Worm (Caenorhabditis elegans): Measurements from ENCODE around the gene nfx-1.
A peak's percentile ranks its signal among the peaks of the same experiment; 100 is the strongest.

nfx-1 gene

ce11 chrIII:6380472-6380871 is 5.3 kb downstream of the nfx-1 start, which contains the start of gene C16A3.5:
TSS of gene C16A3.5 (plus strand) at chrIII:6380772.
- no peak for TF ChIP-seq ceh-34 (tag; optimal IDR thresholded peaks at IDR 0.05)
- no peak for TF ChIP-seq tbx-2 (tag; optimal IDR thresholded peaks at IDR 0.05)
- no peak for TF ChIP-seq K09A11.1 (tag; optimal IDR thresholded peaks at IDR 0.05; ENCODE audit: insufficient read depth)
- no peak for TF ChIP-seq nfya-1 (tag; optimal IDR thresholded peaks at IDR 0.05)
- TF ChIP-seq zip-5 (tag; optimal IDR thresholded peaks at IDR 0.05): no peak
- TF ChIP-seq mec-3 (tag; optimal IDR thresholded peaks at IDR 0.05; ENCODE audit: borderline replicate concordance): no peak
- no peak for TF ChIP-seq madf-2 (tag; optimal IDR thresholded peaks at IDR 0.05)
- TF ChIP-seq lin-11 (tag; optimal IDR thresholded peaks at IDR 0.05): no peak
- no peak for TF ChIP-seq pax-1 (tag; optimal IDR thresholded peaks at IDR 0.05)
- TF ChIP-seq rnt-1 (tag; optimal IDR thresholded peaks at IDR 0.05): no peak
- TF ChIP-seq dve-1 (tag; optimal IDR thresholded peaks at IDR 0.05): no peak
- no peak for TF ChIP-seq hlh-8 (tag; optimal IDR thresholded peaks at IDR 0.05)
- no peak for TF ChIP-seq ceh-45 (GFP tag; IDR thresholded peaks at IDR 0.05)
- TF ChIP-seq unc-86 (tag; optimal IDR thresholded peaks at IDR 0.05): no peak
- TF ChIP-seq npax-4 (tag; optimal IDR thresholded peaks at IDR 0.05): no peak
- TF ChIP-seq sdc-2 (tag; optimal IDR thresholded peaks at IDR 0.05): no peak
- TF ChIP-seq sox-2 (GFP tag; IDR thresholded peaks at IDR 0.05): no peak
- no peak for TF ChIP-seq ztf-16 (tag; optimal IDR thresholded peaks at IDR 0.05)
- no peak for TF ChIP-seq pros-1 (tag; optimal IDR thresholded peaks at IDR 0.05)
- no peak for TF ChIP-seq Y22D7AL.16 (tag; optimal IDR thresholded peaks at IDR 0.05)

ce11 chrIII:6381584-6382391 is 6.6 kb downstream of the nfx-1 start, which contains the start of gene znf-622:
TSS of gene znf-622 (plus strand) at chrIII:6381634.
- TF ChIP-seq ceh-2 (tag; optimal IDR thresholded peaks at IDR 0.05) (no peak), ceh-31 (tag; optimal IDR thresholded peaks at IDR 0.05) (no peak), Y22D7AL.16 (tag; optimal IDR thresholded peaks at IDR 0.05) (no peak), hlh-13 (GFP tag; optimal IDR thresholded peaks at IDR 0.05) (no peak), F13H6.1 (tag; optimal IDR thresholded peaks at IDR 0.05) (no peak), sox-4 (tag; optimal IDR thresholded peaks at IDR 0.05) (no peak), nfya-1 (tag; optimal IDR thresholded peaks at IDR 0.05) (no peak)

ce11 chrIII:6382987-6383602 is 7.9 kb downstream of the nfx-1 start, which contains the start of gene let-716:
TSS of gene let-716 (plus strand) at chrIII:6383552.
- TF ChIP-seq unc-42 (tag; optimal IDR thresholded peaks at IDR 0.05) (peak; percentile 2), nfya-1 (tag; optimal IDR thresholded peaks at IDR 0.05) (peak; percentile 69), hlh-30 (tag; optimal IDR thresholded peaks at IDR 0.05; ENCODE audit: insufficient read depth) (no peak)

- TF ChIP-seq F13H6.1 (tag; optimal IDR thresholded peaks at IDR 0.05) (no peak), K02D7.2 (tag; optimal IDR thresholded peaks at IDR 0.05) (no peak), sox-4 (tag; optimal IDR thresholded peaks at IDR 0.05) (no peak), gmeb-2 (tag; optimal IDR thresholded peaks at IDR 0.05) (no peak), che-1 (tag; optimal IDR thresholded peaks at IDR 0.05) (no peak), fkh-10 (GFP tag; optimal IDR thresholded peaks at IDR 0.05) (no peak)
Observed at ce11 chrIII:6389533-6389932, 14.4 kb downstream of the nfx-1 start, which contains the start of gene C16A3.2. TSS of gene C16A3.2 (plus strand) at chrIII:6389833.

ce11 chrIII:6390644-6391043 is 15.5 kb downstream of the nfx-1 start, which contains the start of gene smrc-1:
TSS of gene smrc-1 (plus strand) at chrIII:6390944.
- TF ChIP-seq madf-2 (tag; optimal IDR thresholded peaks at IDR 0.05) (no peak), hlh-6 (tag; optimal IDR thresholded peaks at IDR 0.05) (no peak), tbx-2 (tag; optimal IDR thresholded peaks at IDR 0.05) (no peak), T23F11.4 (GFP tag; optimal IDR thresholded peaks at IDR 0.05) (no peak), ref-2 (tag; optimal IDR thresholded peaks at IDR 0.05) (no peak), dve-1 (tag; optimal IDR thresholded peaks at IDR 0.05) (no peak), fkh-10 (GFP tag; optimal IDR thresholded peaks at IDR 0.05) (no peak), ahr-1 (tag; optimal IDR thresholded peaks at IDR 0.05) (no peak), C38D4.7 (GFP tag; optimal IDR thresholded peaks at IDR 0.05) (no peak), Y22D7AL.16 (tag; optimal IDR thresholded peaks at IDR 0.05) (no peak), pag-3 (tag; optimal IDR thresholded peaks at IDR 0.05; ENCODE audit: borderline replicate concordance) (no peak), hlh-30 (tag; optimal IDR thresholded peaks at IDR 0.05; ENCODE audit: insufficient read depth) (no peak), mec-3 (tag; optimal IDR thresholded peaks at IDR 0.05; ENCODE audit: borderline replicate concordance) (no peak), K09A11.1 (tag; optimal IDR thresholded peaks at IDR 0.05; ENCODE audit: insufficient read depth) (no peak), sox-2 (GFP tag; IDR thresholded peaks at IDR 0.05) (no peak), nfya-1 (tag; optimal IDR thresholded peaks at IDR 0.05) (no peak)

All from whole organism, late embryonic.